Worm (Caenorhabditis elegans): ENCODE data around the gene K11H12.1.

K11H12.1 gene

DNA sequence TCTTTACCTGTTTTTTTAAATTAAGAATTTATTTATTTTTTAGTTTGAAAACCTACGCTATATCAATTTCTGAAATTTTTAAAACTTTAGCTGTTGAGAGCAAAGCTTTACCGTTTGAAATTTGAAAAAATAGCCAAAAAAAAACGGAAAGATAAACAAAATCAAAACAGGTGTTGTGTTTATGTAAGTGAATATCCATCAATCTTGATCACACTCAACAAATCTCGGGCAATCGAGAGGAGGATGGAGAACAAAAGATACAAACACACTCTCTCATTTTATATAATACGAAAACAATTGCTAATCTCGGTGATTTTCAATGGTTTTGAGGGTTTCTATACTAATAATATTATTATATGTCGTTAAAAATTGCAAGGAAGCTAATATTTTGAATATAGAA, 8.4 kb upstream of the K11H12.1 start:
- TF ChIP-seq blmp-1 (tag; optimal IDR thresholded peaks at IDR 0.05) = peak; percentile 15
- TF ChIP-seq nhr-77 (tag; optimal IDR thresholded peaks at IDR 0.05) = no peak
- TF ChIP-seq Y116A8C.19 (tag; optimal IDR thresholded peaks at IDR 0.05; ENCODE audit: borderline replicate concordance) = no peak
- TF ChIP-seq xbp-1 (tag; optimal IDR thresholded peaks at IDR 0.05) = no peak
- no peak for TF ChIP-seq nhr-12 (tag; optimal IDR thresholded peaks at IDR 0.05)
- no peak for TF ChIP-seq unc-130 (tag; optimal IDR thresholded peaks at IDR 0.05)
- TF ChIP-seq ztf-4 (tag; optimal IDR thresholded peaks at IDR 0.05) = no peak
- peak; percentile 20 for TF ChIP-seq lin-39 (tag; optimal IDR thresholded peaks at IDR 0.05)
- TF ChIP-seq lin-14 (GFP tag; optimal IDR thresholded peaks at IDR 0.05) = no peak
- TF ChIP-seq nhr-28 (tag; optimal IDR thresholded peaks at IDR 0.05) = no peak
- no peak for TF ChIP-seq hlh-17 (GFP tag; optimal IDR thresholded peaks at IDR 0.05; ENCODE audit: borderline replicate concordance)
- TF ChIP-seq dsc-1 (tag; optimal IDR thresholded peaks at IDR 0.05) = peak; percentile 61

DNA sequence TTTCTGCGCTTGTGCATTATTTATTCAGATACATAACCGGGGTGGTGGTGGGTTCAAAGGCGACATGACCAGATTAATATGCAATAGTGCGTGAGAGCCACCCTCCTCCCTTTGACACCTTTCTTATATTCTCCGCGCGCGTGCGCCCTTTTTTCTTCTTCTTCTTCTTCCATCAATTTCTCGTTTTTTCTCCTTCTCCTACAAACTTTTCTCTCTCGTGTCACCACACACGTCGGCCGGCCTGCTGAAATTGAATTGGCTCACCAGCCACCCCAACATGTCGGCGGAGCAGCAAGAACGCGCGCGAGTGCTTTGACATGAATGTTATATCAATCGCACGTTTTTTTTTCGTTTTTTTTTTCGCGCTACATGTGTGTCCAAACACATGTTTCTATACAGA, 6.4 kb upstream of the K11H12.1 start:
- TF ChIP-seq unc-130 (tag; optimal IDR thresholded peaks at IDR 0.05) (no peak), efl-3 (GFP tag; optimal IDR thresholded peaks at IDR 0.05) (no peak), swsn-7 (tag; optimal IDR thresholded peaks at IDR 0.05) (no peak), lin-13 (GFP tag; optimal IDR thresholded peaks at IDR 0.05) (no peak), nhr-12 (tag; optimal IDR thresholded peaks at IDR 0.05) (no peak), fkh-10 (GFP tag; optimal IDR thresholded peaks at IDR 0.05) (peak; percentile 7), pag-3 (tag; optimal IDR thresholded peaks at IDR 0.05; ENCODE audit: borderline replicate concordance, insufficient read depth) (no peak), ceh-82 (tag; optimal IDR thresholded peaks at IDR 0.05) (peak in 1 of 3 experiments; percentile 42), unc-86 (tag; optimal IDR thresholded peaks at IDR 0.05) (peak; percentile 64), unc-62 (GFP tag; optimal IDR thresholded peaks at IDR 0.05) (no peak), snu-23 (GFP tag; optimal IDR thresholded peaks at IDR 0.05) (peak; percentile 4), alr-1 (tag; optimal IDR thresholded peaks at IDR 0.05; ENCODE audit: borderline replicate concordance) (no peak), elt-3 (tag; optimal IDR thresholded peaks at IDR 0.05) (no peak), tlp-1 (tag; optimal IDR thresholded peaks at IDR 0.05) (no peak), ceh-8 (GFP tag; optimal IDR thresholded peaks at IDR 0.05) (no peak), aly-2 (tag; optimal IDR thresholded peaks at IDR 0.05) (no peak), unc-30 (tag; optimal IDR thresholded peaks at IDR 0.05) (no peak), fkh-8 (tag; optimal IDR thresholded peaks at IDR 0.05) (peak; percentile 67), nhr-85 (tag) (no peak), nhr-47 (tag; optimal IDR thresholded peaks at IDR 0.05) (peak; percentile 42), lin-35 (GFP tag; optimal IDR thresholded peaks at IDR 0.05) (no peak), fos-1 (tag; optimal IDR thresholded peaks at IDR 0.05) (no peak), nhr-71 (tag; optimal IDR thresholded peaks at IDR 0.05) (peak; percentile 33), aha-1 (tag; optimal IDR thresholded peaks at IDR 0.05) (no peak), lsy-2 (tag; optimal IDR thresholded peaks at IDR 0.05) (peak in 1 of 2 experiments; percentile 32), ztf-4 (tag; optimal IDR thresholded peaks at IDR 0.05) (no peak), mef-2 (tag; optimal IDR thresholded peaks at IDR 0.05) (no peak), nhr-19 (GFP tag; conservative IDR thresholded peaks at IDR 0.05) (no peak), nhr-28 (tag; optimal IDR thresholded peaks at IDR 0.05) (no peak), hpl-2 (GFP tag; optimal IDR thresholded peaks at IDR 0.05) (no peak), C04F5.9 (tag; optimal IDR thresholded peaks at IDR 0.05) (no peak), ama-1 (optimal IDR thresholded peaks at IDR 0.05) (no peak), nhr-20 (tag; optimal IDR thresholded peaks at IDR 0.05) (no peak), tbx-2 (tag; optimal IDR thresholded peaks at IDR 0.05) (no peak), lin-14 (GFP tag; optimal IDR thresholded peaks at IDR 0.05) (peak; percentile 64), grh-1 (GFP tag; IDR thresholded peaks at IDR 0.05) (no peak), egl-13 (tag; optimal IDR thresholded peaks at IDR 0.05) (peak; percentile 0), nhr-11 (tag; optimal IDR thresholded peaks at IDR 0.05) (no peak), dsc-1 (tag; optimal IDR thresholded peaks at IDR 0.05) (peak; percentile 33), blmp-1 (tag; optimal IDR thresholded peaks at IDR 0.05) (no peak)
